Fruit fly (Drosophila melanogaster): ENCODE measurements around the gene her.
A peak's percentile ranks its signal among the peaks of the same experiment; 100 is the strongest.

Gene her

DNA sequence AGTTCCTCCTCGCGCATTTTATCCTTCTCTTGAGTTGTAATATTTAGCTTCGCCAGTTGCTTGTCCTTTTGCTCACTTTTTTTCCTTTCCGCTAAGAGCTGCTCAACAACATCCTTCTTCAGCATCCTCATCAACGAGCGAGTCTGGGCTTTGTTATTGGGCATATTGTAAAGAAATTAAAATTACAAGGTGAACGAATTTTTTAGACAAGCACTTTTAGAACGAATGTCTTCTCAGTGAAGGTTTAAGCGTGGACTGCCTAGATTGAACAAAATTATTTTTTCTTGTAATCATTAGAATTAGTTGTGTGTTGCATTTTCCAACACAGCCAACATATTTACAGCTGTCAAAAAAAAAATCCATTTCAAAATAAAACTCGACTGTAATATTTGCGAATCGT, 5.2 kb downstream of the her start, which contains the start of gene CG33552:
Gene CG33552, plus strand, starts transcription at position 301 of the 400 bp plus-strand sequence.
- TF ChIP-seq CG8632 (GFP tag; optimal IDR thresholded peaks at IDR 0.05): no peak
- no peak for TF ChIP-seq CG11762 (GFP tag; optimal IDR thresholded peaks at IDR 0.05; ENCODE audit: insufficient read depth)
- TF ChIP-seq Hr38 (GFP tag; optimal IDR thresholded peaks at IDR 0.05): no peak
- TF ChIP-seq spab (GFP tag; optimal IDR thresholded peaks at IDR 0.05): no peak
- no peak for TF ChIP-seq svp (GFP tag)
- no peak for TF ChIP-seq esn (GFP tag; optimal IDR thresholded peaks at IDR 0.05)
- TF ChIP-seq CG6854 (GFP tag; optimal IDR thresholded peaks at IDR 0.05): no peak
- no peak for TF ChIP-seq CG10669 (GFP tag; optimal IDR thresholded peaks at IDR 0.05)
- no peak for TF ChIP-seq Sox15 (GFP tag; optimal IDR thresholded peaks at IDR 0.05)
- no peak for TF ChIP-seq salr (GFP tag; optimal IDR thresholded peaks at IDR 0.05)
- TF ChIP-seq fd85E (GFP tag; optimal IDR thresholded peaks at IDR 0.05): no peak
- no peak for TF ChIP-seq CG7368 (GFP tag; optimal IDR thresholded peaks at IDR 0.05)
- TF ChIP-seq pdm3 (GFP tag; optimal IDR thresholded peaks at IDR 0.05): no peak

DNA sequence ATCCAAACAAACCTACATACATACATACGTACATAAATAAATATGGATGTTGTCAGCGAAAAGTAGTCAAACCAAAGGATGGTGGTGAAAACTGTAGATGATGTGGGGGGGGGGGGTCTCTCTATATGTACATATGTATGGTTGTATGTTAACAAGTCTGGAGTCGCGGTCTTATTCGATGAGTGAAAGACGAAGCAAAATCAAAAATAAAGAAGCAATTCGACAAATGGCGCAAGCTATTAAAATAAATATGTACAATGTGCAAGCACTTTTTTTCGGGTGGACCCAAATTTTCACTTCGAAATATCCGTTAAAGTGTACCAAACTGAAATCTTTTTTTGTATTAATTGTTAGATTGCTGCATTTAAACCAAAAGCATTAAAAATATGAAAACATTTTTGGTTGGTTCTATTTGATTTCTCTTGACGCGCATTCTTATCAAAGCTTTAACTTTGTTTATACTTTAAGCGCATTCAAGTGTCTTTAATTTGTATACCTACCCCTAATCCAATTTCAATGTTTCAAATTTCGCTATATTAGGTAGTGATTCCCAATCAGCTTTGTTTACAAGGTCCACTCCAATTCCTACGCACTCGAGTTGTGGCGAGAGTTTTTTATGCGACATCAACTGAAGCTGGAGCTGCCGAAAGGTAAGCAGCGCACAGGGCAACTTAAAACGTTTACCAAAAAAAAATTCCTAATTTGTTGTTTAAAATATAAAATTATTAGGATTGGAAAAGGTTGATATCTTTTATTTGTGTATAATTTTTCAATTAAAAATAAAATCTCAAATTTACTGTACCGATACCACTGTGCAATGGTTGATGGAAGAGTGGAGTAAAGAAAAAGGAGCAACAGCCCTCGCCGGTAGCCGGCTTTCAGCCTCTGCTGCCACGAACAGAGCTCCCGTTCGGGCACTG, 7.2 kb downstream of the her start, which contains the start of gene CG31807:
Gene CG31807, minus strand, starts transcription at position 51 of the 920 bp plus-strand sequence.
- peak; percentile 88 for TF ChIP-seq Sox15 (GFP tag; optimal IDR thresholded peaks at IDR 0.05)
- peak; percentile 94 for TF ChIP-seq CG9139 (GFP tag; optimal IDR thresholded peaks at IDR 0.05)
- TF ChIP-seq fd59A (GFP tag; optimal IDR thresholded peaks at IDR 0.05): peak; percentile 96
- TF ChIP-seq acj6 (GFP tag; optimal IDR thresholded peaks at IDR 0.05): peak; percentile 95
- peak; percentile 92 for TF ChIP-seq lz (GFP tag; optimal IDR thresholded peaks at IDR 0.05)
- peak; percentile 61 for TF ChIP-seq Eip93F (GFP tag; optimal IDR thresholded peaks at IDR 0.05)
- peak; percentile 91 for TF ChIP-seq Hr39 (GFP tag; optimal IDR thresholded peaks at IDR 0.05)
- TF ChIP-seq CG16779 (tag; optimal IDR thresholded peaks at IDR 0.05): peak; percentile 95
- peak; percentile 96 for TF ChIP-seq OdsH (GFP tag; optimal IDR thresholded peaks at IDR 0.05)
- peak; percentile 96 for TF ChIP-seq Hr4 (GFP tag; optimal IDR thresholded peaks at IDR 0.05)
- peak; percentile 98 for TF ChIP-seq CG8119 (GFP tag; IDR thresholded peaks at IDR 0.05)
- TF ChIP-seq Sox102F (GFP tag; optimal IDR thresholded peaks at IDR 0.05): peak; percentile 96
- peak; percentile 92 for TF ChIP-seq CG10631 (GFP tag; optimal IDR thresholded peaks at IDR 0.05)
- peak; percentile 93 for TF ChIP-seq CG6792 (GFP tag; optimal IDR thresholded peaks at IDR 0.05)
- TF ChIP-seq CG34406 (GFP tag; optimal IDR thresholded peaks at IDR 0.05): peak; percentile 96
- peak; percentile 87 for TF ChIP-seq Ets21C (GFP tag; optimal IDR thresholded peaks at IDR 0.05)
- TF ChIP-seq CG3919 (GFP tag; optimal IDR thresholded peaks at IDR 0.05): peak; percentile 97
- peak; percentile 87 for TF ChIP-seq CG8319 (GFP tag; optimal IDR thresholded peaks at IDR 0.05)
- peak; percentile 95 for TF ChIP-seq CG6276 (GFP tag; optimal IDR thresholded peaks at IDR 0.05)
- peak; percentile 96 to 97 for TF ChIP-seq ss (GFP tag; optimal IDR thresholded peaks at IDR 0.05)
- peak; percentile 85 for TF ChIP-seq vri (GFP tag; optimal IDR thresholded peaks at IDR 0.05)
- peak; percentile 97 for TF ChIP-seq CG8632 (GFP tag; optimal IDR thresholded peaks at IDR 0.05)
- peak; percentile 95 for TF ChIP-seq Ets96B (tag; optimal IDR thresholded peaks at IDR 0.05)
- peak; percentile 86 for TF ChIP-seq cyc (GFP tag; optimal IDR thresholded peaks at IDR 0.05)
- no peak for TF ChIP-seq fkh (GFP tag; optimal IDR thresholded peaks at IDR 0.05)
- TF ChIP-seq CG4318 (GFP tag; optimal IDR thresholded peaks at IDR 0.05): peak; percentile 95
- peak; percentile 79 for TF ChIP-seq CG11902 (GFP tag; optimal IDR thresholded peaks at IDR 0.05)
- peak; percentile 92 for TF ChIP-seq Met (GFP tag; optimal IDR thresholded peaks at IDR 0.05)
- TF ChIP-seq net (GFP tag; optimal IDR thresholded peaks at IDR 0.05): peak; percentile 96
- TF ChIP-seq Blimp-1 (GFP tag; optimal IDR thresholded peaks at IDR 0.05): peak; percentile 73
- peak; percentile 96 for TF ChIP-seq pdm3 (GFP tag; optimal IDR thresholded peaks at IDR 0.05)
- TF ChIP-seq svp (GFP tag): peak; percentile 94
- TF ChIP-seq CG7368 (GFP tag; optimal IDR thresholded peaks at IDR 0.05): peak; percentile 90
- TF ChIP-seq Smox (GFP tag; optimal IDR thresholded peaks at IDR 0.05): peak; percentile 90
- TF ChIP-seq dac (GFP tag; optimal IDR thresholded peaks at IDR 0.05): peak; percentile 92
- TF ChIP-seq CG6163 (GFP tag; IDR thresholded peaks at IDR 0.05): peak; percentile 92
- peak; percentile 95 for TF ChIP-seq topi (GFP tag; optimal IDR thresholded peaks at IDR 0.05)
- peak; percentile 63 for TF ChIP-seq CG6854 (GFP tag; optimal IDR thresholded peaks at IDR 0.05)
- TF ChIP-seq Eip78C (GFP tag): peak; percentile 100
- TF ChIP-seq Eip75B (GFP tag; optimal IDR thresholded peaks at IDR 0.05): peak; percentile 96
- TF ChIP-seq CG11762 (GFP tag; optimal IDR thresholded peaks at IDR 0.05; ENCODE audit: insufficient read depth): peak; percentile 95
- peak; percentile 9 for TF ChIP-seq Hr38 (GFP tag; optimal IDR thresholded peaks at IDR 0.05)
